Worm (Caenorhabditis elegans): ENCODE data around the gene orai-1.

Gene orai-1

ce11 chrIII:636067-636466, 10.5 kb upstream of the orai-1 start, which contains the start of gene T19C3.7:
Gene T19C3.7 (minus strand): TSS chrIII:636167.
- TF ChIP-seq nhr-67 (tag; optimal IDR thresholded peaks at IDR 0.05) (no peak), nhr-237 (tag; optimal IDR thresholded peaks at IDR 0.05) (no peak), snpc-4 (tag; optimal IDR thresholded peaks at IDR 0.05) (no peak), fkh-2 (tag; optimal IDR thresholded peaks at IDR 0.05) (no peak), zag-1 (tag; optimal IDR thresholded peaks at IDR 0.05) (no peak), nhr-12 (tag; optimal IDR thresholded peaks at IDR 0.05) (no peak), egl-5 (tag; optimal IDR thresholded peaks at IDR 0.05) (no peak), fkh-10 (GFP tag; optimal IDR thresholded peaks at IDR 0.05) (no peak), ceh-16 (tag; optimal IDR thresholded peaks at IDR 0.05) (no peak), unc-62 (GFP tag; optimal IDR thresholded peaks at IDR 0.05) (no peak), egl-27 (tag; optimal IDR thresholded peaks at IDR 0.05) (no peak), mml-1 (tag; optimal IDR thresholded peaks at IDR 0.05) (no peak), ztf-11 (tag; optimal IDR thresholded peaks at IDR 0.05) (no peak), aly-2 (tag; optimal IDR thresholded peaks at IDR 0.05) (no peak), mdl-1 (tag; optimal IDR thresholded peaks at IDR 0.05) (no peak), elt-3 (tag; optimal IDR thresholded peaks at IDR 0.05) (no peak), elt-1 (tag; optimal IDR thresholded peaks at IDR 0.05) (no peak), pha-4 (tag; optimal IDR thresholded peaks at IDR 0.05) (no peak), ZK546.5 (tag; optimal IDR thresholded peaks at IDR 0.05) (no peak)

ce11 chrIII:638319-638718, 8.2 kb upstream of the orai-1 start, which contains the start of gene sbds-1:
Gene sbds-1 (minus strand): TSS chrIII:638419.
- no peak for TF ChIP-seq eor-1 (tag; optimal IDR thresholded peaks at IDR 0.05)
- no peak for TF ChIP-seq ama-1 (optimal IDR thresholded peaks at IDR 0.05)
- no peak for TF ChIP-seq jun-1 (tag; optimal IDR thresholded peaks at IDR 0.05)
- no peak for TF ChIP-seq mdl-1 (tag; optimal IDR thresholded peaks at IDR 0.05)
- no peak for TF ChIP-seq ceh-9 (tag; optimal IDR thresholded peaks at IDR 0.05)
- no peak for TF ChIP-seq fkh-10 (GFP tag; optimal IDR thresholded peaks at IDR 0.05)
- TF ChIP-seq fkh-2 (tag; optimal IDR thresholded peaks at IDR 0.05) = no peak
- TF ChIP-seq nhr-76 (tag; optimal IDR thresholded peaks at IDR 0.05) = no peak
- no peak for TF ChIP-seq nfya-1 (tag; optimal IDR thresholded peaks at IDR 0.05; ENCODE audit: insufficient read depth)
- no peak for TF ChIP-seq egl-27 (tag; optimal IDR thresholded peaks at IDR 0.05)
- no peak for TF ChIP-seq snpc-4 (tag; optimal IDR thresholded peaks at IDR 0.05)
- no peak for TF ChIP-seq sea-2 (GFP tag; optimal IDR thresholded peaks at IDR 0.05)

ce11 chrIII:640198-640803, 6.3 kb upstream of the orai-1 start, which contains the start of the genes tag-266 and tag-267:
Gene tag-266 (minus strand): TSS chrIII:640226.
Gene tag-267 (plus strand): TSS chrIII:640790.
- TF ChIP-seq nfya-1 (tag; optimal IDR thresholded peaks at IDR 0.05; ENCODE audit: insufficient read depth) (peak; percentile 59), skn-1 (tag; optimal IDR thresholded peaks at IDR 0.05) (no peak), elt-2 (tag; optimal IDR thresholded peaks at IDR 0.05) (peak; percentile 42), R02D3.7 (tag; optimal IDR thresholded peaks at IDR 0.05) (peak; percentile 18), fkh-10 (GFP tag; optimal IDR thresholded peaks at IDR 0.05) (peak; percentile 77), ZK546.5 (tag; optimal IDR thresholded peaks at IDR 0.05) (no peak), fkh-2 (tag; optimal IDR thresholded peaks at IDR 0.05) (no peak), jun-1 (tag; optimal IDR thresholded peaks at IDR 0.05) (peak; percentile 34), ceh-28 (tag; optimal IDR thresholded peaks at IDR 0.05) (peak; percentile 69), nhr-23 (tag; optimal IDR thresholded peaks at IDR 0.05) (peak; percentile 38), lin-15B (tag; optimal IDR thresholded peaks at IDR 0.05) (peak; percentile 83), nhr-28 (tag; optimal IDR thresholded peaks at IDR 0.05) (no peak), elt-1 (tag; optimal IDR thresholded peaks at IDR 0.05) (no peak), pha-4 (tag; optimal IDR thresholded peaks at IDR 0.05) (peak; percentile 89), ztf-4 (tag; optimal IDR thresholded peaks at IDR 0.05) (no peak), eor-1 (tag; optimal IDR thresholded peaks at IDR 0.05) (peak in 1 of 2 experiments; percentile 20), nhr-237 (tag; optimal IDR thresholded peaks at IDR 0.05) (no peak), mdl-1 (tag; optimal IDR thresholded peaks at IDR 0.05) (no peak), lsy-12 (tag; optimal IDR thresholded peaks at IDR 0.05) (peak; percentile 21), lin-39 (tag; optimal IDR thresholded peaks at IDR 0.05) (no peak), nhr-67 (tag; optimal IDR thresholded peaks at IDR 0.05) (no peak), sea-2 (GFP tag; optimal IDR thresholded peaks at IDR 0.05) (no peak), pqm-1 (tag; optimal IDR thresholded peaks at IDR 0.05) (peak; percentile 18), unc-62 (GFP tag; optimal IDR thresholded peaks at IDR 0.05) (no peak), snpc-4 (tag; optimal IDR thresholded peaks at IDR 0.05) (no peak), ama-1 (optimal IDR thresholded peaks at IDR 0.05) (no peak), egl-27 (tag; optimal IDR thresholded peaks at IDR 0.05) (no peak)

All from whole organism, L3 larva.